Fruit fly (Drosophila melanogaster) whole organism, wandering third instar larva: Measurements from ENCODE around the gene CG4455.

ENCODE experiments used
- Abd-B ChIP-seq: fragments of >200 bp; optimal IDR thresholded peaks from 2 replicates; lab custom pipeline; 2017; ENCODE audit warnings: missing biosample characterization, missing genetic modification characterization
- CG32264 ChIP-seq: fragments of 200-800 bp; sonication (Bioruptor generic); optimal IDR thresholded peaks from 2 replicates; lab custom pipeline; 2016; ENCODE audit warnings: missing biosample characterization, missing genetic modification characterization
- CG9705 ChIP-seq: fragments of 200-800 bp; sonication (Bioruptor generic); optimal IDR thresholded peaks from 2 replicates; lab custom pipeline; 2018; ENCODE audit warnings: missing biosample characterization, mild to moderate bottlenecking, missing genetic modification characterization
- CrebA ChIP-seq: fragments of 200-800 bp; sonication (Bioruptor generic); optimal IDR thresholded peaks from 2 replicates; lab custom pipeline; 2016; ENCODE audit warnings: missing biosample characterization, mild to moderate bottlenecking, missing genetic modification characterization, borderline replicate concordance
- Dfd ChIP-seq: fragments of >200 bp; optimal IDR thresholded peaks from 2 replicates; lab custom pipeline; 2017; ENCODE audit warnings: missing biosample characterization, missing genetic modification characterization
- Dif ChIP-seq: fragments of 200-275, 200-300 bp; sonication (Bioruptor generic); optimal IDR thresholded peaks from 2 replicates; lab custom pipeline; 2018; ENCODE audit warnings: missing biosample characterization, missing genetic modification characterization; ENCODE audit not compliant: partially characterized antibody
- GATAd ChIP-seq: sonication (Bioruptor generic); optimal IDR thresholded peaks from 2 replicates; lab custom pipeline; 2016; ENCODE audit warnings: missing biosample characterization, missing genetic modification characterization
- HLH106 ChIP-seq: fragments of 200-800 bp; optimal IDR thresholded peaks from 3 replicates; lab custom pipeline; 2019; ENCODE audit warnings: missing biosample characterization, mild to moderate bottlenecking, missing genetic modification characterization, moderate library complexity
- Hnf4 ChIP-seq: fragments of 200-800 bp; sonication (Bioruptor generic); optimal IDR thresholded peaks from 2 replicates; lab custom pipeline; 2016; ENCODE audit warnings: missing biosample characterization, mild to moderate bottlenecking, missing genetic modification characterization
- Hr78 ChIP-seq: fragments of >200 bp; optimal IDR thresholded peaks from 2 replicates; lab custom pipeline; 2017; ENCODE audit warnings: missing biosample characterization, missing genetic modification characterization
- Hr83 ChIP-seq: fragments of 200-300 bp; sonication (Bioruptor generic); optimal IDR thresholded peaks from 2 replicates; lab custom pipeline; 2016; ENCODE audit warnings: missing biosample characterization, mild to moderate bottlenecking, missing genetic modification characterization, moderate library complexity; ENCODE audit not compliant: poor library complexity, severe bottlenecking
- Jra ChIP-seq: sonication (Bioruptor generic); optimal IDR thresholded peaks from 2 replicates; lab custom pipeline; 2016; ENCODE audit warnings: missing biosample characterization, missing genetic modification characterization
- Mio ChIP-seq: sonication (Bioruptor generic); optimal IDR thresholded peaks from 2 replicates; lab custom pipeline; 2016; ENCODE audit warnings: missing biosample characterization, missing genetic modification characterization
- Myc ChIP-seq: fragments of >200 bp; optimal IDR thresholded peaks from 2 replicates; lab custom pipeline; 2017
- N ChIP-seq: fragments of >200 bp; optimal IDR thresholded peaks from 2 replicates; lab custom pipeline; 2018; ENCODE audit warnings: missing biosample characterization, missing external identifiers, missing genetic modification characterization
- OdsH ChIP-seq: fragments of 200-800 bp; sonication (Bioruptor generic); optimal IDR thresholded peaks from 2 replicates; lab custom pipeline; 2016; ENCODE audit warnings: missing biosample characterization, mild to moderate bottlenecking, missing genetic modification characterization
- Rel ChIP-seq, 2 experiments: fragments of 200-800 bp; sonication (Bioruptor generic) in 1 of 2; optimal IDR thresholded peaks; 2 replicates in 1 of 2; 3 replicates in 1 of 2; lab custom pipeline; 2016 to 2019; ENCODE audit warnings: mild to moderate bottlenecking in 2 of 2, missing biosample characterization in 2 of 2, missing genetic modification characterization in 2 of 2, moderate library complexity in 1 of 2
- Sp1 ChIP-seq: fragments of 200-800 bp; sonication (Bioruptor generic); optimal IDR thresholded peaks from 3 replicates; lab custom pipeline; 2019; ENCODE audit warnings: missing biosample characterization, mild to moderate bottlenecking, missing genetic modification characterization, moderate library complexity
- Vsx2 ChIP-seq: fragments of 200-300, 225-300 bp; sonication (Bioruptor generic); optimal IDR thresholded peaks from 2 replicates; lab custom pipeline; 2018; ENCODE audit warnings: missing biosample characterization, missing genetic modification characterization; ENCODE audit not compliant: partially characterized antibody
- br ChIP-seq: fragments of 200-800 bp; sonication (Bioruptor generic); optimal IDR thresholded peaks from 2 replicates; lab custom pipeline; 2016; ENCODE audit warnings: missing biosample characterization, missing genetic modification characterization
- brk ChIP-seq: fragments of 200-800 bp; sonication (Bioruptor generic); optimal IDR thresholded peaks from 2 replicates; lab custom pipeline; 2016; ENCODE audit warnings: missing biosample characterization, mild to moderate bottlenecking, missing genetic modification characterization
- dl ChIP-seq, 2 experiments: fragments of 175-275, 200-275 bp in 1 of 2; fragments of 200-275 bp in 1 of 2; sonication (Bioruptor generic); optimal IDR thresholded peaks; lab custom pipeline; 2018; ENCODE audit warnings: mild to moderate bottlenecking in 2 of 2, missing biosample characterization in 2 of 2, missing genetic modification characterization in 2 of 2, moderate library complexity in 2 of 2; ENCODE audit not compliant: partially characterized antibody in 2 of 2, insufficient read depth in 1 of 2
- dmrt93B ChIP-seq: fragments of 200-800 bp; sonication (Bioruptor generic); optimal IDR thresholded peaks from 2 replicates; lab custom pipeline; 2018; ENCODE audit warnings: missing biosample characterization, mild to moderate bottlenecking, missing genetic modification characterization
- dsf ChIP-seq: sonication (Bioruptor generic); optimal IDR thresholded peaks from 2 replicates; lab custom pipeline; 2016; ENCODE audit warnings: missing biosample characterization, missing genetic modification characterization, borderline replicate concordance
- ey ChIP-seq: fragments of 200-800 bp; sonication (Bioruptor generic); optimal IDR thresholded peaks from 2 replicates; lab custom pipeline; 2016; ENCODE audit warnings: missing biosample characterization, missing genetic modification characterization
- foxo ChIP-seq, 2 experiments: fragments of 200-800 bp; sonication (Bioruptor generic); optimal IDR thresholded peaks; 2 replicates in 1 of 2; 3 replicates in 1 of 2; lab custom pipeline; 2016 to 2017; ENCODE audit warnings: missing biosample characterization in 2 of 2, missing genetic modification characterization in 2 of 2
- fru ChIP-seq: fragments of 200-800 bp; sonication (Bioruptor generic); optimal IDR thresholded peaks from 3 replicates; lab custom pipeline; 2016; ENCODE audit warnings: missing biosample characterization, mild to moderate bottlenecking, missing genetic modification characterization
- h ChIP-seq: fragments of 200-800 bp; sonication (Bioruptor generic); optimal IDR thresholded peaks from 3 replicates; lab custom pipeline; 2016; ENCODE audit warnings: missing biosample characterization, mild to moderate bottlenecking, missing genetic modification characterization
- jim ChIP-seq: fragments of 175-275, 200-325 bp; sonication (Bioruptor generic); optimal IDR thresholded peaks from 2 replicates; lab custom pipeline; 2016; ENCODE audit warnings: missing biosample characterization, mild to moderate bottlenecking, missing genetic modification characterization
- lola ChIP-seq: fragments of >200 bp; optimal IDR thresholded peaks from 2 replicates; lab custom pipeline; 2017; ENCODE audit warnings: missing biosample characterization, missing genetic modification characterization
- pan ChIP-seq: fragments of >200 bp; optimal IDR thresholded peaks from 2 replicates; lab custom pipeline; 2017
- psq ChIP-seq: fragments of 200-800 bp; sonication (Bioruptor generic); optimal IDR thresholded peaks from 3 replicates; lab custom pipeline; 2017; ENCODE audit warnings: missing biosample characterization, mild to moderate bottlenecking, missing genetic modification characterization, moderate library complexity
- rgr ChIP-seq: fragments of 200-800 bp; sonication (Bioruptor generic); optimal IDR thresholded peaks from 3 replicates; lab custom pipeline; 2016; ENCODE audit warnings: missing biosample characterization, mild to moderate bottlenecking, missing genetic modification characterization
- sage ChIP-seq: fragments of 200-800 bp; sonication (Bioruptor generic); optimal IDR thresholded peaks from 2 replicates; lab custom pipeline; 2016; ENCODE audit warnings: missing biosample characterization, mild to moderate bottlenecking, missing genetic modification characterization
- sv ChIP-seq: fragments of 200-800 bp; sonication (Bioruptor generic); optimal IDR thresholded peaks from 3 replicates; lab custom pipeline; 2016; ENCODE audit warnings: missing biosample characterization, missing genetic modification characterization
- tai ChIP-seq: sonication (Bioruptor generic); optimal IDR thresholded peaks from 2 replicates; lab custom pipeline; 2016; ENCODE audit warnings: missing biosample characterization, missing genetic modification characterization
- usp ChIP-seq: fragments of >200 bp; optimal IDR thresholded peaks from 2 replicates; lab custom pipeline; 2017; ENCODE audit warnings: missing biosample characterization, missing genetic modification characterization
- woc ChIP-seq: sonication (Bioruptor generic); optimal IDR thresholded peaks from 2 replicates; lab custom pipeline; 2016; ENCODE audit warnings: missing biosample characterization, mild to moderate bottlenecking, missing genetic modification characterization

Gene CG4455

dm6 chr2L:16352585-16353580, at the start of gene CG4455, which contains the start of the genes Hyls1 and chif:
Gene CG4455, plus strand, starts transcription at chr2L:16352934.
Gene Hyls1, minus strand, starts transcription at chr2L:16352628.
Gene chif, minus strand, starts transcription at chr2L:16352628.
- TF ChIP-seq ey (GFP tag; lab: Kevin White, UChicago) (no peak), sv (GFP tag; lab: Kevin White, UChicago) (peak; percentile 13), rgr (GFP tag; lab: Kevin White, UChicago) (peak; percentile 47), br (GFP tag; lab: Kevin White, UChicago) (no peak), Hr78 (GFP tag; lab: Kevin White, UChicago) (no peak), dl (GFP tag; optimal IDR thresholded peaks at IDR 0.05; lab: Kevin White, UChicago; ENCODE audit: insufficient read depth in 1 of 2, partially characterized antibody in 2 of 2) (no peak), Myc (no peak), foxo (GFP tag; optimal IDR thresholded peaks at IDR 0.05; lab: Kevin White, UChicago) (peak in 1 of 2 experiments; percentile 55), Rel (GFP tag; optimal IDR thresholded peaks at IDR 0.05; lab: Kevin White, UChicago) (no peak), Rel (tag; optimal IDR thresholded peaks at IDR 0.05; lab: Kevin White, UChicago) (peak; percentile 71), N (GFP tag; lab: Kevin White, UChicago) (no peak), GATAd (GFP tag; lab: Kevin White, UChicago) (no peak), lola (GFP tag; lab: Kevin White, UChicago) (no peak), Jra (GFP tag; lab: Kevin White, UChicago) (no peak), woc (GFP tag; lab: Kevin White, UChicago) (peak; percentile 40), dmrt93B (peak; percentile 37), Hr83 (peak; percentile 28), OdsH (GFP tag; lab: Kevin White, UChicago) (peak; percentile 40), Dif (GFP tag; lab: Kevin White, UChicago) (no peak), brk (GFP tag; lab: Kevin White, UChicago) (peak; percentile 75), usp (GFP tag; lab: Kevin White, UChicago) (no peak), h (peak; percentile 36), HLH106 (tag; lab: Kevin White, UChicago) (peak; percentile 69), CG9705 (peak; percentile 44), tai (GFP tag; lab: Kevin White, UChicago) (peak; percentile 62), CrebA (GFP tag; lab: Kevin White, UChicago) (no peak), dsf (no peak), jim (no peak), Dfd (GFP tag; lab: Kevin White, UChicago) (no peak), Abd-B (GFP tag; lab: Kevin White, UChicago) (no peak), sage (peak; percentile 46), Hnf4 (GFP tag; lab: Kevin White, UChicago) (peak; percentile 53), psq (GFP tag; lab: Kevin White, UChicago) (peak; percentile 85), pan (lab: Kevin White, UChicago) (no peak), fru (peak; percentile 1), Sp1 (GFP tag; lab: Kevin White, UChicago) (peak; percentile 58), Mio (GFP tag; lab: Kevin White, UChicago) (no peak), Vsx2 (GFP tag; lab: Kevin White, UChicago) (no peak)

dm6 chr2L:16307026-16307703, 45.6 kb upstream of the CG4455 start, which contains the start of the genes CG5861 and Syx5:
Gene CG5861, minus strand, starts transcription at chr2L:16307298.
Gene Syx5, plus strand, starts transcription at chr2L:16307346.
- no peak for TF ChIP-seq lola (GFP tag; lab: Kevin White, UChicago)
- TF ChIP-seq Jra (GFP tag; lab: Kevin White, UChicago), result peak; percentile 70
- TF ChIP-seq CG9705, result peak; percentile 53
- TF ChIP-seq ey (GFP tag; lab: Kevin White, UChicago), result peak; percentile 30
- peak; percentile 8 for TF ChIP-seq Dif (GFP tag; lab: Kevin White, UChicago)
- TF ChIP-seq Sp1 (GFP tag; lab: Kevin White, UChicago), result peak; percentile 46
- no peak for TF ChIP-seq Vsx2 (GFP tag; lab: Kevin White, UChicago)
- peak; percentile 66 for TF ChIP-seq psq (GFP tag; lab: Kevin White, UChicago)
- TF ChIP-seq foxo (GFP tag; optimal IDR thresholded peaks at IDR 0.05; lab: Kevin White, UChicago), result peak in 1 of 2 experiments; percentile 65
- TF ChIP-seq Rel (GFP tag; optimal IDR thresholded peaks at IDR 0.05; lab: Kevin White, UChicago), result no peak
- TF ChIP-seq Rel (tag; optimal IDR thresholded peaks at IDR 0.05; lab: Kevin White, UChicago), result peak; percentile 42
- peak; percentile 61 for TF ChIP-seq rgr (GFP tag; lab: Kevin White, UChicago)
- no peak for TF ChIP-seq jim
- no peak for TF ChIP-seq CrebA (GFP tag; lab: Kevin White, UChicago)
- peak; percentile 45 for TF ChIP-seq woc (GFP tag; lab: Kevin White, UChicago)
- TF ChIP-seq sage, result peak; percentile 63
- peak; percentile 38 for TF ChIP-seq Myc
- TF ChIP-seq OdsH (GFP tag; lab: Kevin White, UChicago), result peak; percentile 25
- TF ChIP-seq HLH106 (tag; lab: Kevin White, UChicago), result peak; percentile 70
- TF ChIP-seq CG32264 (GFP tag; lab: Kevin White, UChicago), result peak; percentile 6
- peak; percentile 59 for TF ChIP-seq Hnf4 (GFP tag; lab: Kevin White, UChicago)
